Fruit fly (Drosophila melanogaster): ENCODE measurements around the gene CG14777.

The CG14777 gene

DNA sequence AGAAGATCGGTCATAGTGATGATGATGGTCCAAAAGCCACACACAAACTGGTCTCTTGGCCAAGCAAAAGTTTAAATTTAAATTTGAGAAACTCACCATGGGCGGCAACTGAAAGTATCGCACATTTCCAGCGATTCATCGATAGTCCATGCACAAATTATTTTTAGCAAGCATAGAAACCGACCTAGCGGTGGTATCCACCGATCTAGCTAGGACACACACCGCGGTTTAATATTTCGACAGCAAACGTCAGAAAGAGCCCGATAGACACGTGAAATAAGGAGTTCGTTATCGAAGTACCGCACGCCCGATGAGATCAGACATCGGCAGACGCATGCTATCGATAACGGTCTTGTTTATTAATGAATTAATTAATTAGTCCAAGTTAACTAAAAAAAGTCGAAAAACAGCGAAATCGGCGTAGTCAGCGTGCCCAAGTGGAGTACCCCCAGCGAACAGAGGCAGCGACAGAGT, 46.9 kb downstream of the CG14777 start, which contains the start of gene CG14795 (continued):
- TF ChIP-seq gsb-n (tag; optimal IDR thresholded peaks at IDR 0.05), result no peak
- TF ChIP-seq Hr3 (GFP tag; optimal IDR thresholded peaks at IDR 0.05), result no peak
- TF ChIP-seq CG11456 (GFP tag; IDR thresholded peaks at IDR 0.05), result peak; percentile 62; the same call in 1 of the 3 replicates
- no peak for TF ChIP-seq CG17612 (GFP tag; IDR thresholded peaks at IDR 0.05)
- TF ChIP-seq CG15696 (tag; optimal IDR thresholded peaks at IDR 0.05), result no peak
- TF ChIP-seq HLH4C (GFP tag; IDR thresholded peaks at IDR 0.05; ENCODE audit: partially characterized antibody), result peak; percentile 97
- peak; percentile 6 for TF ChIP-seq CG7839 (tag; optimal IDR thresholded peaks at IDR 0.05)
- TF ChIP-seq PHDP (tag; optimal IDR thresholded peaks at IDR 0.05), result peak; percentile 27
- TF ChIP-seq da (GFP tag; optimal IDR thresholded peaks at IDR 0.05), result no peak
- TF ChIP-seq lola (GFP tag; optimal IDR thresholded peaks at IDR 0.05), result peak in 1 of 3 experiments; percentile 20
- TF ChIP-seq Stat92E (GFP tag; optimal IDR thresholded peaks at IDR 0.05), result peak in 1 of 3 experiments; percentile 49
- no peak for TF ChIP-seq trh (GFP tag; optimal IDR thresholded peaks at IDR 0.05)
- no peak for TF ChIP-seq CG4404 (GFP tag; IDR thresholded peaks at IDR 0.05)
- TF ChIP-seq NfI (GFP tag; optimal IDR thresholded peaks at IDR 0.05), result peak; percentile 2
- TF ChIP-seq CG11085 (GFP tag; IDR thresholded peaks at IDR 0.05), result no peak
- TF ChIP-seq Deaf1 (tag; optimal IDR thresholded peaks at IDR 0.05), result peak; percentile 22
- peak; percentile 88 for TF ChIP-seq chinmo (GFP tag; IDR thresholded peaks at IDR 0.05; ENCODE audit: partially characterized antibody)
- no peak for TF ChIP-seq lov (optimal IDR thresholded peaks at IDR 0.05)
- no peak for TF ChIP-seq lov (GFP tag; IDR thresholded peaks at IDR 0.05)
- peak; percentile 97 for TF ChIP-seq Ets97D (GFP tag; optimal IDR thresholded peaks at IDR 0.05)
- TF ChIP-seq CG15514 (GFP tag; optimal IDR thresholded peaks at IDR 0.05), result peak; percentile 91
- no peak for TF ChIP-seq cato (GFP tag; optimal IDR thresholded peaks at IDR 0.05; ENCODE audit: borderline replicate concordance)
- TF ChIP-seq CG17829 (tag; optimal IDR thresholded peaks at IDR 0.05), result peak; percentile 88
- TF ChIP-seq B-H2 (GFP tag; optimal IDR thresholded peaks at IDR 0.05), result peak; percentile 44
- no peak for TF ChIP-seq Eip74EF (GFP tag; optimal IDR thresholded peaks at IDR 0.05)
- no peak for TF ChIP-seq ab (GFP tag; optimal IDR thresholded peaks at IDR 0.05)
- no peak for TF ChIP-seq Mes4 (GFP tag; optimal IDR thresholded peaks at IDR 0.05)
- TF ChIP-seq ttk (GFP tag; IDR thresholded peaks at IDR 0.05), result no peak
- TF ChIP-seq Hmr (GFP tag; optimal IDR thresholded peaks at IDR 0.05), result peak; percentile 80
- TF ChIP-seq jigr1 (GFP tag; IDR thresholded peaks at IDR 0.05), result no peak
- TF ChIP-seq CG15601 (tag; optimal IDR thresholded peaks at IDR 0.05), result peak; percentile 50
- TF ChIP-seq CG10321 (GFP tag; IDR thresholded peaks at IDR 0.05), result no peak
- TF ChIP-seq Gug (GFP tag; IDR thresholded peaks at IDR 0.05), result peak; percentile 12; the same call in 1 of the 4 replicates
- TF ChIP-seq Nf-YA (GFP tag; IDR thresholded peaks at IDR 0.05), result no peak
- TF ChIP-seq CG10654 (GFP tag; optimal IDR thresholded peaks at IDR 0.05), result no peak
- no peak for TF ChIP-seq CG32772 (GFP tag; IDR thresholded peaks at IDR 0.05)
- no peak for TF ChIP-seq Oli (tag; optimal IDR thresholded peaks at IDR 0.05)
- TF ChIP-seq CG2889 (GFP tag; IDR thresholded peaks at IDR 0.05), result no peak
- no peak for TF ChIP-seq ap (GFP tag; IDR thresholded peaks at IDR 0.05)
- peak; percentile 49 for TF ChIP-seq CG2120 (GFP tag; optimal IDR thresholded peaks at IDR 0.05)
- TF ChIP-seq dimm (GFP tag; IDR thresholded peaks at IDR 0.05), result no peak
- TF ChIP-seq onecut (GFP tag; IDR thresholded peaks at IDR 0.05), result no peak
- TF ChIP-seq CG31441 (GFP tag; IDR thresholded peaks at IDR 0.05), result no peak
- peak; percentile 65; the same call in 2 of the 3 replicates for TF ChIP-seq Dbx (GFP tag; IDR thresholded peaks at IDR 0.05)
- TF ChIP-seq trem (tag; optimal IDR thresholded peaks at IDR 0.05), result peak; percentile 80
- no peak for TF ChIP-seq CG3281 (GFP tag; optimal IDR thresholded peaks at IDR 0.05)
- TF ChIP-seq sd (tag; optimal IDR thresholded peaks at IDR 0.05), result peak; percentile 67
- TF ChIP-seq gem (tag; optimal IDR thresholded peaks at IDR 0.05), result no peak
- TF ChIP-seq fd3F (GFP tag; optimal IDR thresholded peaks at IDR 0.05), result no peak
- TF ChIP-seq CG11696 (GFP tag; IDR thresholded peaks at IDR 0.05), result no peak
- TF ChIP-seq CG3838 (GFP tag; optimal IDR thresholded peaks at IDR 0.05), result no peak

All from whole organism, embryonic.